Worm (Caenorhabditis elegans): ENCODE results near the gene pigx-1.

The pigx-1 gene

ce11 chrX:1096808-1097207 is at the start of gene pigx-1, which contains the start of gene rme-6:
Gene pigx-1, minus strand, starts transcription at chrX:1097013.
Gene rme-6, plus strand, starts transcription at chrX:1097152.
- no peak for TF ChIP-seq nhr-12 (tag; optimal IDR thresholded peaks at IDR 0.05)
- TF ChIP-seq zag-1 (tag; optimal IDR thresholded peaks at IDR 0.05): no peak
- peak; percentile 18 for TF ChIP-seq swsn-7 (tag; optimal IDR thresholded peaks at IDR 0.05)
- peak; percentile 34 for TF ChIP-seq nhr-71 (tag; optimal IDR thresholded peaks at IDR 0.05)
- TF ChIP-seq sptf-1 (tag; optimal IDR thresholded peaks at IDR 0.05): no peak
- peak; percentile 55 for TF ChIP-seq snu-23 (GFP tag; optimal IDR thresholded peaks at IDR 0.05)
- TF ChIP-seq skn-1 (tag; optimal IDR thresholded peaks at IDR 0.05): peak; percentile 40
- peak; percentile 18 for TF ChIP-seq blmp-1 (tag; optimal IDR thresholded peaks at IDR 0.05)
- peak; percentile 3 for TF ChIP-seq rnt-1 (tag; optimal IDR thresholded peaks at IDR 0.05)
- peak; percentile 36 for TF ChIP-seq nhr-47 (tag; optimal IDR thresholded peaks at IDR 0.05)
- TF ChIP-seq mep-1 (tag; optimal IDR thresholded peaks at IDR 0.05): peak; percentile 51
- peak; percentile 13 to 14 for TF ChIP-seq efl-1 (optimal IDR thresholded peaks at IDR 0.05)
- TF ChIP-seq efl-1 (GFP tag; optimal IDR thresholded peaks at IDR 0.05 in 1 of 2): peak in 1 of 2 experiments; percentile 45
- no peak for TF ChIP-seq efl-3 (GFP tag; optimal IDR thresholded peaks at IDR 0.05)
- peak; percentile 83 for TF ChIP-seq F16B12.6 (tag; optimal IDR thresholded peaks at IDR 0.05)
- peak; percentile 1 for TF ChIP-seq xbp-1 (tag; optimal IDR thresholded peaks at IDR 0.05)
- TF ChIP-seq mdl-1 (tag; optimal IDR thresholded peaks at IDR 0.05): peak in 1 of 2 experiments; percentile 31
- TF ChIP-seq lsy-2 (tag; optimal IDR thresholded peaks at IDR 0.05): peak in 1 of 2 experiments; percentile 39
- no peak for TF ChIP-seq nhr-20 (tag; optimal IDR thresholded peaks at IDR 0.05)
- TF ChIP-seq ceh-82 (tag; optimal IDR thresholded peaks at IDR 0.05): peak in 1 of 3 experiments; percentile 28
- TF ChIP-seq lin-35 (GFP tag; optimal IDR thresholded peaks at IDR 0.05): peak in 1 of 2 experiments; percentile 6

DNA sequence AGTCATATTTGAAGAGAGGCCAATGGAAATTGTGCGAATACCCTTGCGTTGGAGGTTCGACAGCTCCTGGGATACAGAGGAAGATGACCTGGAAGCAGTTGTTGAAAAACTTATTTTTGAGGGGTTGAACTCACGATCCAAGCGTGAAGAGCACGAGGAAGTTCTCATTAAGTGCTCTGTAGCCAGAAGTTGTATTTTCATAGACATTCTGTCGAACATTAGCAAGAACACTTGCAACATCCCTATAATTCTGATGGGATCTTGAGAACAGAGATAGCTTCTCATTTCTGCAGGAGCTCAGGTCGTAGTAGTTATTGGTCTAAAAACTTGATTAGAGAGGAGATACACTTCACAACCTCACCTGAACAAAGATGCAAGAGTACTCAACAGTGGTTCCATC is 44.8 kb upstream of the pigx-1 start:
- no peak for TF ChIP-seq isw-1 (GFP tag; IDR thresholded peaks at IDR 0.05)
- TF ChIP-seq lin-39 (tag; optimal IDR thresholded peaks at IDR 0.05): no peak
- no peak for TF ChIP-seq snpc-4 (tag; optimal IDR thresholded peaks at IDR 0.05)
- no peak for TF ChIP-seq lin-15B (tag; optimal IDR thresholded peaks at IDR 0.05)
- no peak for TF ChIP-seq lin-13 (GFP tag; optimal IDR thresholded peaks at IDR 0.05)
- TF ChIP-seq aly-2 (tag; optimal IDR thresholded peaks at IDR 0.05): no peak
- no peak for TF ChIP-seq elt-3 (tag; optimal IDR thresholded peaks at IDR 0.05)
- TF ChIP-seq nhr-237 (tag; optimal IDR thresholded peaks at IDR 0.05): no peak
- no peak for TF ChIP-seq tlp-1 (tag; optimal IDR thresholded peaks at IDR 0.05)
- TF ChIP-seq egl-13 (tag; optimal IDR thresholded peaks at IDR 0.05): no peak
- TF ChIP-seq unc-130 (tag; optimal IDR thresholded peaks at IDR 0.05): no peak
- TF ChIP-seq nhr-19 (GFP tag; conservative IDR thresholded peaks at IDR 0.05): no peak
- no peak for TF ChIP-seq mab-9 (GFP tag; IDR thresholded peaks at IDR 0.05)
- no peak for TF ChIP-seq efl-1 (optimal IDR thresholded peaks at IDR 0.05)
- TF ChIP-seq efl-1 (GFP tag; optimal IDR thresholded peaks at IDR 0.05 in 1 of 2): no peak

DNA sequence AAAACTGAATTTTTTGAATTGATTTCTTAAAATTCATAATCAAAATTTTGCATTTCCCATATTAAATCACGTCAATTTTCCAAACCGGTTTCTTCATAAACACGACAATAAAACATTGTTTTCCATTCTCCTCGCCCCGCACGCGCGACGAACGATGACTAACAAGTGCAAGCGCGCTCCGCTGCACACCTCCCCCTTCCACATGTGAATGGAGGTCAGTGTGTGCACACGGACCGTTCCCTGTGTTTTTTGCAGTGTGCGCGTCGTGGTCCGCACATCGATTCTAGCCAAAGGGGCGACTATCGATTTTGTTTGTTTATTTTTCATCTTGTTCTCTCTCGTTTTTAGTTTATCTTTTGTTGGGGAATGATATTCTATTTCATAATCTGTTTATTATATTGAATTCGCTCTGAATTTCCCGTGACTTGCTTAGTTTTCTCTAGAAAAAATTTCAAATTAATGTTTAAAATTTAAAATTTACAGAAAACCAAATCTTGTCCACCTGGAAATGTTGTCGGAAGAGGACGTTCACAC is 31.8 kb upstream of the pigx-1 start, which contains the start of gene snx-1:
TSS of gene snx-1 (plus strand) at position 484 of the 534 bp plus-strand sequence.
- TF ChIP-seq irx-1 (tag; optimal IDR thresholded peaks at IDR 0.05) (peak; percentile 24), dpl-1 (GFP tag; optimal IDR thresholded peaks at IDR 0.05) (peak in 2 of 3 experiments; percentile 29 to 34), vab-15 (tag; optimal IDR thresholded peaks at IDR 0.05) (peak; percentile 54), lin-39 (tag; optimal IDR thresholded peaks at IDR 0.05) (no peak), nhr-12 (tag; optimal IDR thresholded peaks at IDR 0.05) (no peak), nhr-85 (tag) (peak; percentile 75), unc-30 (tag; optimal IDR thresholded peaks at IDR 0.05) (no peak), nhr-11 (tag; optimal IDR thresholded peaks at IDR 0.05) (no peak), alr-1 (tag; optimal IDR thresholded peaks at IDR 0.05; ENCODE audit: borderline replicate concordance) (no peak), unc-62 (GFP tag; optimal IDR thresholded peaks at IDR 0.05) (no peak), tbx-2 (tag; optimal IDR thresholded peaks at IDR 0.05) (peak; percentile 52), ztf-11 (tag; optimal IDR thresholded peaks at IDR 0.05) (no peak), skn-1 (tag; optimal IDR thresholded peaks at IDR 0.05) (peak; percentile 87), lin-15B (tag; optimal IDR thresholded peaks at IDR 0.05) (peak; percentile 37), jun-1 (tag; optimal IDR thresholded peaks at IDR 0.05) (peak; percentile 57), unc-86 (tag; optimal IDR thresholded peaks at IDR 0.05) (peak; percentile 0), fkh-4 (tag; optimal IDR thresholded peaks at IDR 0.05; ENCODE audit: borderline replicate concordance) (no peak), ztf-4 (tag; optimal IDR thresholded peaks at IDR 0.05) (no peak), lir-3 (tag; optimal IDR thresholded peaks at IDR 0.05; ENCODE audit: poor library complexity) (no peak), ceh-82 (tag; optimal IDR thresholded peaks at IDR 0.05) (peak in 2 of 3 experiments; percentile 6 to 56), hpl-2 (GFP tag; optimal IDR thresholded peaks at IDR 0.05) (no peak), egl-13 (tag; optimal IDR thresholded peaks at IDR 0.05) (no peak), elt-2 (tag; optimal IDR thresholded peaks at IDR 0.05) (no peak), rnt-1 (tag; optimal IDR thresholded peaks at IDR 0.05) (peak; percentile 47)

Data from whole organism, L1 larva.